Worm (Caenorhabditis elegans) whole organism, L2 larva: ENCODE data around the gene ptc-3.

Experiments used
- F13H6.1 ChIP-seq: sonication (generic microtip); optimal IDR thresholded peaks from 2 replicates; lab custom pipeline; 2016; ENCODE audit warnings: missing genetic modification characterization, missing compliant biosample characterization
- Y55F3AM.14 ChIP-seq: fragments of 200-800 bp; sonication (Bioruptor generic); optimal IDR thresholded peaks from 2 replicates; lab custom pipeline; 2018; ENCODE audit warnings: mild to moderate bottlenecking, missing genetic modification characterization, missing compliant biosample characterization
- ZK546.5 ChIP-seq: sonication (generic microtip); optimal IDR thresholded peaks from 2 replicates; lab custom pipeline; 2017; ENCODE audit warnings: missing biosample characterization, missing genetic modification characterization
- alr-1 ChIP-seq: fragments of 150-350 bp; optimal IDR thresholded peaks from 2 replicates; lab custom pipeline; 2014; ENCODE audit warnings: missing biosample characterization, missing genetic modification characterization
- aly-2 ChIP-seq: fragments of 150-350 bp; optimal IDR thresholded peaks from 2 replicates; lab custom pipeline; 2014; ENCODE audit warnings: missing biosample characterization, missing genetic modification characterization
- ama-1 ChIP-seq: fragments of 150-350 bp; optimal IDR thresholded peaks from 2 replicates; lab custom pipeline; 2018; ENCODE audit warnings: inconsistent platforms
- blmp-1 ChIP-seq: sonication (generic microtip); optimal IDR thresholded peaks from 2 replicates; lab custom pipeline; 2017; ENCODE audit warnings: missing genetic modification characterization, mild to moderate bottlenecking, missing compliant biosample characterization, antibody characterized with exemption, moderate library complexity; ENCODE audit not compliant: insufficient read depth
- ceh-16 ChIP-seq: fragments of 150-350 bp; optimal IDR thresholded peaks from 2 replicates; lab custom pipeline; 2014; ENCODE audit warnings: missing biosample characterization, missing genetic modification characterization
- ceh-82 ChIP-seq: fragments of 150-350 bp; optimal IDR thresholded peaks from 2 replicates; lab custom pipeline; 2014; ENCODE audit warnings: missing biosample characterization, missing genetic modification characterization
- crh-2 ChIP-seq: sonication (generic microtip); optimal IDR thresholded peaks from 2 replicates; lab custom pipeline; 2017; ENCODE audit warnings: missing biosample characterization, missing genetic modification characterization
- dmd-4 ChIP-seq: sonication (generic microtip); optimal IDR thresholded peaks from 2 replicates; lab custom pipeline; 2017; ENCODE audit warnings: missing biosample characterization, missing genetic modification characterization
- fos-1 ChIP-seq: fragments of 150-350 bp; optimal IDR thresholded peaks from 2 replicates; lab custom pipeline; 2014; ENCODE audit warnings: missing biosample characterization, missing genetic modification characterization
- gmeb-1 ChIP-seq: fragments of 150-350 bp; optimal IDR thresholded peaks from 2 replicates; lab custom pipeline; 2014; ENCODE audit warnings: missing biosample characterization, missing genetic modification characterization
- lin-13 ChIP-seq: fragments of 150-350 bp; optimal IDR thresholded peaks from 2 replicates; lab custom pipeline; 2014; ENCODE audit warnings: missing biosample characterization, missing genetic modification reagents, missing genetic modification characterization
- lin-39 ChIP-seq: fragments of 150-350 bp; optimal IDR thresholded peaks from 2 replicates; lab custom pipeline; 2014; ENCODE audit warnings: missing biosample characterization, missing genetic modification reagents, missing genetic modification characterization
- lsy-2 ChIP-seq, 2 experiments: fragments of 150-350 bp in 1 of 2; sonication (generic microtip) in 1 of 2; optimal IDR thresholded peaks; 2 replicates each; lab custom pipeline; 2014 to 2017; ENCODE audit warnings: missing biosample characterization in 2 of 2, missing genetic modification characterization in 2 of 2
- mab-5 ChIP-seq: fragments of 150-350 bp; optimal IDR thresholded peaks from 2 replicates; lab custom pipeline; 2014; ENCODE audit warnings: missing biosample characterization, missing genetic modification characterization
- mbf-1 ChIP-seq: sonication (generic microtip); optimal IDR thresholded peaks from 2 replicates; lab custom pipeline; 2017; ENCODE audit warnings: missing biosample characterization, missing genetic modification characterization
- mdl-1 ChIP-seq, 2 experiments: fragments of 150-350 bp in 1 of 2; sonication (generic microtip) in 1 of 2; optimal IDR thresholded peaks; 2 replicates each; lab custom pipeline; 2017; ENCODE audit warnings: missing biosample characterization in 2 of 2, missing genetic modification characterization in 2 of 2
- nhr-10 ChIP-seq: sonication (generic microtip); optimal IDR thresholded peaks from 2 replicates; lab custom pipeline; 2017; ENCODE audit warnings: missing biosample characterization, missing genetic modification characterization
- nhr-129 ChIP-seq: fragments of 150-350 bp; optimal IDR thresholded peaks from 2 replicates; lab custom pipeline; 2014; ENCODE audit warnings: missing biosample characterization, missing genetic modification characterization
- nhr-237 ChIP-seq: fragments of 150-350 bp; optimal IDR thresholded peaks from 2 replicates; lab custom pipeline; 2014; ENCODE audit warnings: missing biosample characterization, missing genetic modification characterization
- nhr-6 ChIP-seq: fragments of 150-350 bp; optimal IDR thresholded peaks from 2 replicates; lab custom pipeline; 2014; ENCODE audit warnings: missing biosample characterization, missing genetic modification characterization
- nhr-77 ChIP-seq: fragments of 150-350 bp; optimal IDR thresholded peaks from 2 replicates; lab custom pipeline; 2014; ENCODE audit warnings: missing biosample characterization, missing genetic modification characterization
- sem-4 ChIP-seq: fragments of 150-350 bp; optimal IDR thresholded peaks from 2 replicates; lab custom pipeline; 2014; ENCODE audit warnings: missing biosample characterization, missing genetic modification reagents, missing genetic modification characterization
- skn-1 ChIP-seq: sonication (generic microtip); optimal IDR thresholded peaks from 2 replicates; lab custom pipeline; 2017; ENCODE audit warnings: missing biosample characterization, missing genetic modification characterization
- sma-9 ChIP-seq, 2 experiments: fragments of 150-350 bp in 1 of 2; sonication (generic microtip) in 1 of 2; optimal IDR thresholded peaks; 2 replicates each; lab custom pipeline; 2014 to 2016; ENCODE audit warnings: missing genetic modification characterization in 2 of 2, mild to moderate bottlenecking in 1 of 2, missing biosample characterization in 1 of 2, missing compliant biosample characterization in 1 of 2, missing genetic modification reagents in 1 of 2, moderate library complexity in 1 of 2
- snpc-4 ChIP-seq: fragments of 150-350 bp; optimal IDR thresholded peaks from 2 replicates; lab custom pipeline; 2014; ENCODE audit warnings: missing biosample characterization, missing genetic modification characterization
- unc-39 ChIP-seq: fragments of 150-350 bp; optimal IDR thresholded peaks from 2 replicates; lab custom pipeline; 2014; ENCODE audit warnings: missing biosample characterization, missing genetic modification characterization
- unc-55 ChIP-seq: fragments of 150-350 bp; sonication (generic microtip); optimal IDR thresholded peaks from 3 replicates; lab custom pipeline; 2014; ENCODE audit warnings: missing biosample characterization, missing genetic modification reagents, missing genetic modification characterization
- unc-62 ChIP-seq: fragments of 150-350 bp; optimal IDR thresholded peaks from 2 replicates; lab custom pipeline; 2014; ENCODE audit warnings: missing biosample characterization, missing genetic modification reagents, missing genetic modification characterization
- zag-1 ChIP-seq: fragments of 150-350 bp; optimal IDR thresholded peaks from 2 replicates; lab custom pipeline; 2014; ENCODE audit warnings: missing biosample characterization, missing genetic modification characterization

ptc-3 gene

DNA sequence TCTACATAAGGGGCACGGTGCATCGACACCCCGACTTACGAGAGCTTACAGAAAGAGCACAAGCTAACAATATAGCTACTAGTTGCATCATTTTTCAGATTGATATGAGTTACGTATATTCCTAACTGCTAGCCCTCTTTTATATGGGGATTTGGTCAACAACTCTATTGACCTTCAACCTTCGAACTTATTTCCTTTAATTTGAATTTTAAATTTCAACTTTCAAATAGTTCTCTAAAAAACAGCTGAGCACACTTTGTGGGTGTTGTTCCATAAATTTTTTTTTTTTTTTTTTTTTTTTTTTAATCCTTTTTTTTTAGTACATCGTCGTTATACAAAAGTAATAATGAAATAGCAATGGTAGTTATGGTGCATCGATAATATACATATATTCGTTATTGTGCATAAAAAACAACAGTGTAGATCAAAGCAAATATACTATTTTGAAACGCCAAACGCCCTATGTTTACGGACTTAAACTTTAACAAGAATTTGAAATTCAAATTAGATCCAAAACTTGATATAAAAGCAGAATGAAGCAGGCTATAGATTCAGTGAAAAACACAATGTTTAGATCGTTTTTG lies 14.2 kb upstream of the ptc-3 start, which contains the start of the genes Y110A2AL.9 and Y110A2AL.3:
Gene Y110A2AL.9 (minus strand): TSS at position 101 of the 584 bp plus-strand sequence.
Gene Y110A2AL.3 (plus strand): TSS at position 534 of the 584 bp plus-strand sequence.
- no peak for TF ChIP-seq crh-2
- TF ChIP-seq mdl-1 (tag; optimal IDR thresholded peaks at IDR 0.05; lab: Kevin White, UChicago): no peak
- TF ChIP-seq mab-5 (tag; lab: Kevin White, UChicago): no peak
- no peak for TF ChIP-seq ceh-82 (tag; lab: Kevin White, UChicago)
- TF ChIP-seq lsy-2 (tag; optimal IDR thresholded peaks at IDR 0.05; lab: Kevin White, UChicago): no peak
- TF ChIP-seq F13H6.1: no peak
- no peak for TF ChIP-seq nhr-6 (tag; lab: Kevin White, UChicago)
- TF ChIP-seq lin-39 (tag; lab: Kevin White, UChicago): no peak
- no peak for TF ChIP-seq skn-1 (tag; lab: Kevin White, UChicago)
- TF ChIP-seq ama-1 (lab: Kevin White, UChicago): no peak
- TF ChIP-seq unc-62 (GFP tag; lab: Kevin White, UChicago): no peak
- no peak for TF ChIP-seq nhr-10 (tag; lab: Kevin White, UChicago)
- TF ChIP-seq ceh-16: no peak
- no peak for TF ChIP-seq blmp-1 (tag; lab: Kevin White, UChicago)
- no peak for TF ChIP-seq aly-2 (tag; lab: Kevin White, UChicago)
- TF ChIP-seq sma-9 (GFP tag; optimal IDR thresholded peaks at IDR 0.05; lab: Kevin White, UChicago): no peak
- TF ChIP-seq sma-9 (tag; optimal IDR thresholded peaks at IDR 0.05; lab: Kevin White, UChicago): no peak
- no peak for TF ChIP-seq unc-55 (GFP tag; lab: Kevin White, UChicago)
- TF ChIP-seq dmd-4 (tag; lab: Kevin White, UChicago): no peak

DNA sequence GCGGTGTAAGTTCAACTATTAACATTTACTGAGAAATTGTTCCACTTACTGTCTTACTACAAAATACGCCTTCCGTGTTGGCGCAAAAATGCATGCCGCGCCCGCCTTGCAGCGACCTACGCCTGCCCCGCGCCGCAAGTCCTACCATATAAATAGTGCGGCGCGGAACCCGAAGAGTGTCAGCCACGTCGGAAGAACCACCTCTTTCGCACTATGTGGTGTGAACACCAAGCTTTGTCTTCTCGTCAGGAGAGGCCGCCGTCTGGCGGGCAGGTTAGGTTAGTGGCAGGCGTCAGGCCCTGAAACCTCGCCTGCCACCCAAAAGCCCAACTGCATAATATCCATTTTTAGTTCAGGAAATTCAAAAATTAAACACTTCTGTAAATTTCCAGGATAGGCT lies 13.0 kb upstream of the ptc-3 start:
- TF ChIP-seq Y55F3AM.14 (GFP tag; lab: Kevin White, UChicago) (no peak), sma-9 (GFP tag; optimal IDR thresholded peaks at IDR 0.05; lab: Kevin White, UChicago) (no peak), sma-9 (tag; optimal IDR thresholded peaks at IDR 0.05; lab: Kevin White, UChicago) (no peak), aly-2 (tag; lab: Kevin White, UChicago) (no peak), nhr-10 (tag; lab: Kevin White, UChicago) (no peak), nhr-237 (tag; lab: Kevin White, UChicago) (no peak), lsy-2 (tag; optimal IDR thresholded peaks at IDR 0.05; lab: Kevin White, UChicago) (no peak), ceh-82 (tag; lab: Kevin White, UChicago) (no peak), nhr-77 (no peak), gmeb-1 (tag; lab: Kevin White, UChicago) (no peak), fos-1 (no peak), zag-1 (no peak), ZK546.5 (tag; lab: Kevin White, UChicago) (no peak), snpc-4 (tag; lab: Kevin White, UChicago) (no peak), sem-4 (no peak), nhr-6 (tag; lab: Kevin White, UChicago) (no peak), unc-39 (tag; lab: Kevin White, UChicago) (no peak), dmd-4 (tag; lab: Kevin White, UChicago) (no peak)
- TF ChIP-seq, all 48 proteins: peak for 0

DNA sequence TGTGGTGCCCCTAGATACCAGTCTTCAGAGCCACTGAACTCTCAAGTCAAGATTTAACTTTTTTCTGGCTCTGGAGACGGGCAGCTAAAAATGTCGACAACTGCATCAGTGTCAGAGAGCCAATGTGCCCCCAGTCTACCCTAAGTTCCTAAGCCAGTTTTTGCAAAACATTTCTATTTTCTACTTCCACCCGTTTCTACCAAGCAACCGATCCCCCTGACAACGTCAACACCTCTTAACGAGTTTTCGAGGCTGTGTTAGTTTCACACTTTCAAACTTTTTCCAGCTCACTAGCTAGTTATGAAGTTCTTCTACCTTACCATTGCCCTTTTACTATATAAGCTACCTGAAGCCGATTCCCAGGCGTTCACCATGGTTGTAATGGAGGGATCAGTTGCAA lies 11.8 kb upstream of the ptc-3 start, which contains the start of gene Y110A2AL.5:
Gene Y110A2AL.5 (plus strand): TSS at position 301 of the 400 bp plus-strand sequence.
- TF ChIP-seq sma-9 (GFP tag; optimal IDR thresholded peaks at IDR 0.05; lab: Kevin White, UChicago) (no peak), sma-9 (tag; optimal IDR thresholded peaks at IDR 0.05; lab: Kevin White, UChicago) (no peak), alr-1 (no peak), mbf-1 (tag; lab: Kevin White, UChicago) (no peak), dmd-4 (tag; lab: Kevin White, UChicago) (no peak), nhr-129 (tag; lab: Kevin White, UChicago) (no peak), lin-39 (tag; lab: Kevin White, UChicago) (no peak), aly-2 (tag; lab: Kevin White, UChicago) (no peak), lin-13 (GFP tag; lab: Kevin White, UChicago) (no peak), nhr-10 (tag; lab: Kevin White, UChicago) (no peak), gmeb-1 (tag; lab: Kevin White, UChicago) (no peak)

DNA sequence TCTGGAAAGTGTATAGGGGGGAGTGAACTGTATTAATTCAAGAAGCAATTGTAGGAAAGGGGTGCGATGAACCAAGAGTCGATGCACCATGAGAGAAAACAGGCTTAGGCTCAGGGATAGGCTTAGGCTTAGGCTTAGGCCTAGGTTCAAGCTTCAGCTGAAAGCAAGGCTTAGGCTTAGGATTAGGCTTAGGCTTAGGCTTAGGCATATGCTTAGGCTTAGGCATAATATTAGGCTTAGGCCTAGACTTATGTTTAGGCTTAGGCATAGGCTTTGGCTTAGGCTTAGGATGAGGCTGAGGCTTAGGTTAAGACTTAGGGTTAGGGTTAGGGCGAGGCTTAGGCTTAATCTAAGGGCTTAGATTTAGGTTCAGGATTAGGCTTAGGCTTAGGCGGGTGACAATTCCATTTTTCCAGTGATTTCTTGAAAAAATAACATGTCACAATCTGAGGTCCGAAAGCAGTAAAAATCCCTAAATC lies 10.2 kb upstream of the ptc-3 start:
- TF ChIP-seq zag-1 (no peak), mdl-1 (tag; optimal IDR thresholded peaks at IDR 0.05; lab: Kevin White, UChicago) (no peak), dmd-4 (tag; lab: Kevin White, UChicago) (no peak), nhr-10 (tag; lab: Kevin White, UChicago) (no peak), ZK546.5 (tag; lab: Kevin White, UChicago) (no peak), sem-4 (no peak)
